Fruit fly (Drosophila melanogaster) whole organism, adult: Measurements from ENCODE around the gene Slu7.

Experiments used
- CG11617 ChIP-seq: fragments of 200-800 bp; sonication (Bioruptor generic); optimal IDR thresholded peaks from 2 replicates; lab custom pipeline; 2017; ENCODE audit warnings: mild to moderate bottlenecking, missing biosample characterization, missing genetic modification reagents, missing genetic modification characterization
- CG33017 ChIP-seq: fragments of 200-800 bp; sonication (Bioruptor generic); optimal IDR thresholded peaks from 2 replicates; lab custom pipeline; 2018; ENCODE audit warnings: missing biosample characterization, mild to moderate bottlenecking, missing genetic modification characterization, moderate library complexity
- CG5204 ChIP-seq: fragments of 200-800 bp; sonication (Bioruptor generic); optimal IDR thresholded peaks from 2 replicates; lab custom pipeline; 2016; ENCODE audit warnings: missing biosample characterization, missing genetic modification characterization
- CG7101 ChIP-seq: fragments of 200-800 bp; sonication (Bioruptor generic); optimal IDR thresholded peaks from 2 replicates; lab custom pipeline; 2018; ENCODE audit warnings: missing biosample characterization, mild to moderate bottlenecking, missing genetic modification characterization, moderate library complexity
- Clk ChIP-seq: fragments of 200-800 bp; sonication (Bioruptor generic); optimal IDR thresholded peaks from 2 replicates; lab custom pipeline; 2017; ENCODE audit warnings: missing biosample characterization, missing genetic modification characterization
- bab1 ChIP-seq: fragments of 200-800 bp; sonication (Bioruptor generic); optimal IDR thresholded peaks from 3 replicates; lab custom pipeline; 2019; ENCODE audit warnings: missing biosample characterization, mild to moderate bottlenecking, missing genetic modification characterization, moderate library complexity
- ovo ChIP-seq: fragments of 200-800 bp; sonication (Bioruptor generic); optimal IDR thresholded peaks from 2 replicates; lab custom pipeline; 2016; ENCODE audit warnings: missing biosample characterization, missing genetic modification characterization

dm6 chr3R:29052380-29052779, 13.5 kb upstream of the Slu7 start, which contains the start of gene CG11842:
- TF ChIP-seq CG33017 (tag; lab: Kevin White, UChicago) (no peak), CG7101 (tag; lab: Kevin White, UChicago) (no peak), bab1 (GFP tag; lab: Kevin White, UChicago) (no peak), ovo (GFP tag; lab: Kevin White, UChicago) (no peak), Clk (GFP tag; lab: Kevin White, UChicago) (no peak), CG11617 (GFP tag; lab: Kevin White, UChicago) (no peak), CG5204 (GFP tag; lab: Kevin White, UChicago) (no peak)
